Fruit fly (Drosophila melanogaster): Measurements from ENCODE around the gene TM9SF2.
A peak's percentile ranks its signal among the peaks of the same experiment; 100 is the strongest.

DNA sequence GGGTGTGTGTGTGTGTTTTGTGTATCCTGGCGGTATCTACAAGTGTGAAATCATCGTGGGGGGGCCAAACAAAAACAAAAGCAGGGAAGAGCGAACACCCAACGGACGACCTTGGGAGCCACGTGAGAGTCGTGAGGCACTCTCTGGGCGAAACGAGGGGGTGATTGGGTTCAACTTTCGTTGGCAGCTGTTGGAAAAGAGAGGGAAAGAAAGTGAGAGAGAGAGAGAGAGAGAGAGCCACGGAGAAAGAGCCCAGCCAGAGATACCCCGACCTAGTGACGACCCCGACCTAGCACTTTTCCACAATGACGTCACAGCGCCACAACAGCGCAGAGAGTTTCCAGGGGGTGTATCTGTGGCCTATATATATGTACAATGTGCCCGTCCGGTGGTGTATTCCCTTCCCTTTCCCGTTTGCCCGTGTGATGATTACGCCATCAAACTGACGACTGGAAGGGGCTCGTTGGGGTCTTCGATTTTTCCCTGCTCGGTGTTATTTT lies 28.2 kb downstream of the TM9SF2 start:
- TF ChIP-seq CG34422 (GFP tag; IDR thresholded peaks at IDR 0.05) (no peak), CG5180 (GFP tag; optimal IDR thresholded peaks at IDR 0.05) (no peak), jing (GFP tag; optimal IDR thresholded peaks at IDR 0.05) (no peak), usp (GFP tag; optimal IDR thresholded peaks at IDR 0.05) (no peak), Hr39 (optimal IDR thresholded peaks at IDR 0.05) (no peak), CG7928 (GFP tag; optimal IDR thresholded peaks at IDR 0.05) (no peak), CG10979 (tag; optimal IDR thresholded peaks at IDR 0.05) (no peak), CG2889 (GFP tag; IDR thresholded peaks at IDR 0.05) (no peak), gfzf (GFP tag; optimal IDR thresholded peaks at IDR 0.05) (no peak), CG10543 (GFP tag; optimal IDR thresholded peaks at IDR 0.05) (no peak), CTCF (GFP tag; optimal IDR thresholded peaks at IDR 0.05) (no peak), ewg (GFP tag; optimal IDR thresholded peaks at IDR 0.05) (peak; percentile 37), cad (GFP tag; optimal IDR thresholded peaks at IDR 0.05) (no peak)
